Worm (Caenorhabditis elegans): ENCODE results near the gene msp-3.

- TF ChIP-seq unc-62 (GFP tag; optimal IDR thresholded peaks at IDR 0.05) (no peak), sma-3 (GFP tag; optimal IDR thresholded peaks at IDR 0.05) (peak; percentile 45), alr-1 (tag; optimal IDR thresholded peaks at IDR 0.05) (no peak)
Observed at ce11 chrII:4769096-4769495, 17.0 kb downstream of the msp-3 start.
